Worm (Caenorhabditis elegans) whole organism, mixed stage, embryonic: ENCODE data around the gene lmd-3.

ENCODE experiments used
- M03D4.4 ChIP-seq: sonication (generic microtip); optimal IDR thresholded peaks from 2 replicates; lab custom pipeline; 2017; ENCODE audit warnings: mild to moderate bottlenecking, missing genetic modification characterization, missing compliant biosample characterization
- bed-3 ChIP-seq: fragments of 200-800 bp; sonication (Bioruptor generic); optimal IDR thresholded peaks from 3 replicates; lab custom pipeline; 2018; ENCODE audit warnings: mild to moderate bottlenecking, missing genetic modification characterization, moderate library complexity, missing compliant biosample characterization
- blmp-1 ChIP-seq: fragments of 150-350 bp; optimal IDR thresholded peaks from 2 replicates; lab custom pipeline; 2014; ENCODE audit warnings: missing biosample characterization, missing genetic modification characterization
- ceh-39 ChIP-seq: fragments of 150-350 bp; optimal IDR thresholded peaks from 2 replicates; lab custom pipeline; 2014; ENCODE audit warnings: missing biosample characterization, missing genetic modification characterization
- ceh-43 ChIP-seq: fragments of 200-800 bp; sonication (Bioruptor generic); optimal IDR thresholded peaks from 2 replicates; lab custom pipeline; 2018; ENCODE audit warnings: mild to moderate bottlenecking, missing genetic modification characterization, moderate library complexity, missing compliant biosample characterization
- ceh-83 ChIP-seq: fragments of 200-800 bp; sonication (Bioruptor generic); optimal IDR thresholded peaks from 2 replicates; lab custom pipeline; 2018; ENCODE audit warnings: mild to moderate bottlenecking, missing genetic modification characterization, missing compliant biosample characterization
- ces-1 ChIP-seq: fragments of 150-350 bp; optimal IDR thresholded peaks from 2 replicates; lab custom pipeline; 2014; ENCODE audit warnings: missing biosample characterization, missing genetic modification reagents, missing genetic modification characterization
- drap-1 ChIP-seq: fragments of 200-800 bp; sonication (Bioruptor generic); optimal IDR thresholded peaks from 3 replicates; lab custom pipeline; 2018; ENCODE audit warnings: mild to moderate bottlenecking, missing genetic modification characterization, missing compliant biosample characterization
- elt-1 ChIP-seq: sonication (generic microtip); optimal IDR thresholded peaks from 2 replicates; lab custom pipeline; 2017; ENCODE audit warnings: missing genetic modification characterization, mild to moderate bottlenecking, missing compliant biosample characterization, antibody characterized with exemption, moderate library complexity, borderline replicate concordance; ENCODE audit not compliant: insufficient read depth
- elt-3 ChIP-seq: fragments of 150-350 bp; optimal IDR thresholded peaks from 2 replicates; lab custom pipeline; 2014; ENCODE audit warnings: missing biosample characterization, missing genetic modification characterization
- flh-1 ChIP-seq: fragments of 200-800 bp; sonication (Bioruptor generic); optimal IDR thresholded peaks from 2 replicates; lab custom pipeline; 2018; ENCODE audit warnings: mild to moderate bottlenecking, missing genetic modification characterization, moderate library complexity, missing compliant biosample characterization
- hlh-1 ChIP-seq: fragments of 150-350 bp; optimal IDR thresholded peaks from 2 replicates; lab custom pipeline; 2014; ENCODE audit warnings: missing biosample characterization, missing genetic modification reagents, missing genetic modification characterization
- lin-13 ChIP-seq: fragments of 150-350 bp; optimal IDR thresholded peaks from 2 replicates; lab custom pipeline; 2014; ENCODE audit warnings: missing biosample characterization, missing genetic modification characterization
- lin-32 ChIP-seq: fragments of 200-800 bp; sonication (Bioruptor generic); optimal IDR thresholded peaks from 2 replicates; lab custom pipeline; 2018; ENCODE audit warnings: mild to moderate bottlenecking, missing genetic modification characterization, missing compliant biosample characterization
- lsy-2 ChIP-seq: fragments of 150-350 bp; optimal IDR thresholded peaks from 2 replicates; lab custom pipeline; 2014; ENCODE audit warnings: missing biosample characterization, missing genetic modification characterization
- mab-5 ChIP-seq: fragments of 150-350 bp; optimal IDR thresholded peaks from 2 replicates; lab custom pipeline; 2014; ENCODE audit warnings: missing biosample characterization, missing genetic modification characterization
- mep-1 ChIP-seq: fragments of 150-350 bp; optimal IDR thresholded peaks from 2 replicates; lab custom pipeline; 2017; ENCODE audit warnings: missing biosample characterization, missing genetic modification reagents, missing genetic modification characterization, inconsistent platforms
- mls-2 ChIP-seq: sonication (generic microtip); optimal IDR thresholded peaks from 2 replicates; lab custom pipeline; 2016; ENCODE audit warnings: mild to moderate bottlenecking, missing genetic modification characterization, moderate library complexity, missing compliant biosample characterization
- nhr-12 ChIP-seq: fragments of 150-350 bp; optimal IDR thresholded peaks from 2 replicates; lab custom pipeline; 2014; ENCODE audit warnings: missing biosample characterization, missing genetic modification characterization
- nhr-2 ChIP-seq: fragments of 150-350 bp; optimal IDR thresholded peaks from 2 replicates; lab custom pipeline; 2014; ENCODE audit warnings: missing biosample characterization, missing genetic modification characterization
- nhr-237 ChIP-seq: fragments of 150-350 bp; optimal IDR thresholded peaks from 2 replicates; lab custom pipeline; 2014; ENCODE audit warnings: missing biosample characterization, missing genetic modification characterization
- nhr-28 ChIP-seq: fragments of 150-350 bp; optimal IDR thresholded peaks from 2 replicates; lab custom pipeline; 2014; ENCODE audit warnings: missing biosample characterization, missing genetic modification characterization
- nhr-76 ChIP-seq: sonication (generic microtip); optimal IDR thresholded peaks from 2 replicates; lab custom pipeline; 2017; ENCODE audit warnings: missing biosample characterization, missing genetic modification characterization
- pha-4 ChIP-seq: fragments of 150-350 bp; optimal IDR thresholded peaks from 2 replicates; lab custom pipeline; 2018; ENCODE audit warnings: missing biosample characterization, missing genetic modification reagents, missing genetic modification characterization
- sem-2 ChIP-seq: fragments of 200-800 bp; sonication (Bioruptor generic); optimal IDR thresholded peaks from 2 replicates; lab custom pipeline; 2018; ENCODE audit warnings: mild to moderate bottlenecking, missing genetic modification characterization, missing compliant biosample characterization
- snpc-4 ChIP-seq: fragments of 150-350 bp; optimal IDR thresholded peaks from 2 replicates; lab custom pipeline; 2014; ENCODE audit warnings: missing biosample characterization, missing genetic modification characterization
- sptf-1 ChIP-seq: sonication (generic microtip); optimal IDR thresholded peaks from 2 replicates; lab custom pipeline; 2017; ENCODE audit warnings: mild to moderate bottlenecking, missing genetic modification characterization, moderate library complexity, missing compliant biosample characterization
- tbx-8 ChIP-seq: fragments of 200-800 bp; sonication (Bioruptor generic); optimal IDR thresholded peaks from 2 replicates; lab custom pipeline; 2018; ENCODE audit warnings: mild to moderate bottlenecking, missing genetic modification characterization, moderate library complexity, missing compliant biosample characterization
- unc-120 ChIP-seq: sonication (generic microtip); optimal IDR thresholded peaks from 2 replicates; lab custom pipeline; 2017; ENCODE audit warnings: missing genetic modification characterization, missing compliant biosample characterization; ENCODE audit not compliant: poor library complexity, severe bottlenecking
- unc-39 ChIP-seq: fragments of 150-350 bp; optimal IDR thresholded peaks from 2 replicates; lab custom pipeline; 2014; ENCODE audit warnings: missing biosample characterization, missing genetic modification characterization
- unc-62 ChIP-seq: fragments of 150-350 bp; optimal IDR thresholded peaks from 2 replicates; lab custom pipeline; 2014; ENCODE audit warnings: missing biosample characterization, missing genetic modification reagents, missing genetic modification characterization
- zip-8 ChIP-seq: fragments of 150-350 bp; optimal IDR thresholded peaks from 2 replicates; lab custom pipeline; 2014; ENCODE audit warnings: missing biosample characterization, missing genetic modification characterization
- ztf-11 ChIP-seq: fragments of 150-350 bp; optimal IDR thresholded peaks from 2 replicates; lab custom pipeline; 2014; ENCODE audit warnings: missing biosample characterization, missing genetic modification characterization

The lmd-3 gene

ce11 chrV:8387056-8387455 is 57.5 kb downstream of the lmd-3 start, which contains the start of gene gcy-7:
Gene gcy-7 (plus strand): TSS chrV:8387356.
- TF ChIP-seq blmp-1 (tag; lab: Kevin White, UChicago) (no peak), bed-3 (no peak), ceh-43 (GFP tag; lab: Kevin White, UChicago) (no peak), sem-2 (GFP tag; lab: Kevin White, UChicago) (no peak), drap-1 (no peak), ztf-11 (tag; lab: Kevin White, UChicago) (no peak), elt-1 (tag; lab: Kevin White, UChicago) (no peak), nhr-12 (tag; lab: Kevin White, UChicago) (no peak), zip-8 (tag; lab: Kevin White, UChicago) (no peak), nhr-28 (no peak), tbx-8 (GFP tag; lab: Kevin White, UChicago) (no peak), pha-4 (tag; lab: Kevin White, UChicago) (no peak), nhr-237 (tag; lab: Kevin White, UChicago) (no peak), M03D4.4 (tag; lab: Kevin White, UChicago) (no peak), unc-39 (tag; lab: Kevin White, UChicago) (no peak), lin-32 (GFP tag; lab: Kevin White, UChicago) (no peak), unc-62 (no peak)
- TF ChIP-seq, all 35 proteins: peak for 0

DNA sequence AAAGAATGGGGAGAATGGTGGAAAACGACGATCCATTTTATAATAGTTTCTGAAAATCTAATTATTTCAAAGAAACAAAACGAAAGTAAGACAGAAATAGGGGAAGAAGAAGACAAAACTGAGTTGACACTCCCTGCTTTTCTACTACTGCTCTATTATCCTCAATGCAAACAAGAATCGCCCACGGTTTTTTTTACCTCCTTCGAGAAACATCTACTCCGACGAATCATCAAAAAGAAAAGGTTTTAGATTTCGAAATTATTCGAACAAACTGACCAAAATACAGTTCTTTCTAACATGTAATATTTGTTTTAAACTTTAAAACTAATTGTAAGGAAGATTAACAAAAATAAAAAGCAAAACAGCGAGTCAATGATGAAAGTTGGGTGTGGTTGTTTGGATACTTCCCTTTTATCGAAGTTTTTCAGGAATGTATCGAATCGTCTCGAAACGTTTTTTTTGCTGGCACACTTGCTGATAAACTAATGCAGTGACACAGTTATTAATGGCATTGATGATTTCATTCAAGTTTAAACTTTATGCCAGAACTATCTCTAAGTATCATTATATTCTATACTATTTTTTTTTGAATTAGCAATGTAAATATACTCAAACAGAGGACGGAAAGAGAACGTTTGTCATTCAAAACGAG is 58.6 kb downstream of the lmd-3 start, which contains the start of gene hsp-17:
TSS of gene hsp-17 (minus strand) at position 51 of the 652 bp plus-strand sequence.
- no peak for TF ChIP-seq sem-2 (GFP tag; lab: Kevin White, UChicago)
- TF ChIP-seq unc-39 (tag; lab: Kevin White, UChicago), result no peak
- TF ChIP-seq drap-1, result no peak
- TF ChIP-seq nhr-76 (tag; lab: Kevin White, UChicago), result no peak
- TF ChIP-seq nhr-28, result no peak
- no peak for TF ChIP-seq ces-1
- TF ChIP-seq lsy-2 (tag; lab: Kevin White, UChicago), result no peak
- no peak for TF ChIP-seq ceh-83 (GFP tag; lab: Kevin White, UChicago)
- no peak for TF ChIP-seq lin-13
- TF ChIP-seq sptf-1 (tag; lab: Kevin White, UChicago), result no peak
- TF ChIP-seq ceh-39 (tag; lab: Kevin White, UChicago), result no peak
- TF ChIP-seq ztf-11 (tag; lab: Kevin White, UChicago), result no peak
- TF ChIP-seq zip-8 (tag; lab: Kevin White, UChicago), result no peak
- TF ChIP-seq unc-120 (tag; lab: Kevin White, UChicago), result no peak
- no peak for TF ChIP-seq mab-5 (tag; lab: Kevin White, UChicago)
- no peak for TF ChIP-seq mep-1 (tag; lab: Kevin White, UChicago)
- TF ChIP-seq nhr-2 (tag; lab: Kevin White, UChicago), result no peak
- TF ChIP-seq mls-2 (tag; lab: Kevin White, UChicago), result no peak
- TF ChIP-seq blmp-1 (tag; lab: Kevin White, UChicago), result no peak

DNA sequence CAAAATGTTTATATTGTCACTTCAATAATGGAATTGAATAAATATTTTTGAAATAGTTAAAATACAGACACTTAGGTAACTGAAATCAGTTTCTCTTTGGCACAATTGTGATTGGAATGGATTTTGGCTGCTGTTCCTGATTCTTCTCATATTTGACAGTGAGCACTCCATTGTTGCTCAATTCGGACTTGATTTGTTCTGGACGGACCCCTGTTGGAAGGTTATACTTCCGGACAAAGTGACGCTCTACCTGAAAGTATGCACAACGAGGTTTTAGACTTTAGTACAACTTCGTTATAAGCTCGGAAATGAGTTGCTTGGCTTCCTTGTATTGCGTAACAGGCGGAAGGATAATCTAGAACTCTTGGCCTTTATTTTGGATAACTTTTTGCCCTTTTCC is 59.8 kb downstream of the lmd-3 start:
- TF ChIP-seq nhr-12 (tag; lab: Kevin White, UChicago) (no peak), zip-8 (tag; lab: Kevin White, UChicago) (peak; percentile 22)

DNA sequence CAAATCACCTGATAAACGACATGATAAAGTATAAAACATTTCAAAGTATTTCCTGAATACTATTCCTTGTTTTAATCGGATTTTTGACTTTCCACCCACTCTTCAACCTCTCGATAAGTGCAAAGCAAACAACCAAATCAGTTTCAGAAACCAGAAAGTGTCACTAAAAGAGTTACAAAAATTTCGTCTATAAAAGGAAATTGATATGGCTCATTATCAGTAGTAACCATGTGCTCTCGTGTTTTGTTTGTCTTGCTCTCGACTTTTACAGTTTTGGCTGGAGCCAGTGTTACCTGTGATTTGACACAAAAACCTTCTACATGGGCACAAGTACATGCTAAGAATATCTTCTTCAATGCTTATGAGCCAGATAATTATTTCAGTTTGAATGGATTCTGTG is 60.9 kb downstream of the lmd-3 start, which contains the start of gene F52E1.14:
TSS of gene F52E1.14 (plus strand) at position 207 of the 400 bp plus-strand sequence.
- TF ChIP-seq ceh-39 (tag; lab: Kevin White, UChicago) (no peak), M03D4.4 (tag; lab: Kevin White, UChicago) (no peak), hlh-1 (tag; lab: Kevin White, UChicago) (no peak)
- TF ChIP-seq, all 35 proteins: peak for 0

ce11 chrV:8380076-8380475 is 64.5 kb downstream of the lmd-3 start:
- TF ChIP-seq ceh-39 (tag; lab: Kevin White, UChicago), result no peak
- TF ChIP-seq zip-8 (tag; lab: Kevin White, UChicago), result no peak
- no peak for TF ChIP-seq bed-3
- no peak for TF ChIP-seq snpc-4 (tag; lab: Kevin White, UChicago)
- no peak for TF ChIP-seq drap-1
- no peak for TF ChIP-seq mep-1 (tag; lab: Kevin White, UChicago)
- TF ChIP-seq tbx-8 (GFP tag; lab: Kevin White, UChicago), result no peak
- no peak for TF ChIP-seq flh-1
- TF ChIP-seq elt-3, result no peak
- TF ChIP-seq lsy-2 (tag; lab: Kevin White, UChicago), result no peak
- TF ChIP-seq ceh-83 (GFP tag; lab: Kevin White, UChicago), result no peak
- TF ChIP-seq unc-39 (tag; lab: Kevin White, UChicago), result no peak
